Fruit fly (Drosophila melanogaster) whole organism, embryonic: Measurements from ENCODE around the gene gammaCOP.

Source experiments
- B-H1 ChIP-seq: fragments of 200-800 bp; sonication (Bioruptor generic); IDR thresholded peaks from 3 replicates; pipeline ENCODE4 v1.3.6; 2022; ENCODE audit warnings: missing biosample characterization, missing genetic modification characterization
- CG10267 ChIP-seq: fragments of 200-800 bp; sonication (Bioruptor generic); optimal IDR thresholded peaks from 2 replicates; lab custom pipeline; 2018; ENCODE audit warnings: missing biosample characterization, mild to moderate bottlenecking, missing genetic modification characterization, moderate library complexity
- CG10321 ChIP-seq: fragments of 200-800 bp; sonication (Bioruptor generic); IDR thresholded peaks from 2 replicates; pipeline ENCODE4 v1.3.6; 2022; ENCODE audit warnings: missing biosample characterization, missing genetic modification characterization
- CG10431 ChIP-seq: fragments of 200-800 bp; sonication (Bioruptor generic); optimal IDR thresholded peaks from 3 replicates; lab custom pipeline; 2018; ENCODE audit warnings: missing biosample characterization, mild to moderate bottlenecking, missing genetic modification characterization
- CG13287 ChIP-seq: fragments of 200-800 bp; sonication (Bioruptor generic); IDR thresholded peaks from 2 replicates; pipeline ENCODE4 v1.3.6; 2022; ENCODE audit warnings: missing biosample characterization, missing genetic modification characterization; ENCODE audit not compliant: partially characterized antibody
- CG13894 ChIP-seq: fragments of 200-800 bp; sonication (Bioruptor generic); optimal IDR thresholded peaks from 3 replicates; lab custom pipeline; 2018; ENCODE audit warnings: missing biosample characterization, mild to moderate bottlenecking, missing genetic modification characterization, moderate library complexity
- CG15601 ChIP-seq: fragments of 200-800 bp; sonication (Bioruptor generic); optimal IDR thresholded peaks from 3 replicates; lab custom pipeline; 2019; ENCODE audit warnings: missing biosample characterization, mild to moderate bottlenecking, missing genetic modification characterization, moderate library complexity
- CG1602 ChIP-seq: fragments of 200-800 bp; sonication (Bioruptor generic); optimal IDR thresholded peaks from 3 replicates; lab custom pipeline; 2016; ENCODE audit warnings: missing biosample characterization, missing genetic modification characterization
- CG17359 ChIP-seq: fragments of 200-800 bp; sonication (Bioruptor generic); optimal IDR thresholded peaks from 3 replicates; lab custom pipeline; 2018; ENCODE audit warnings: missing biosample characterization, mild to moderate bottlenecking, missing genetic modification characterization, moderate library complexity
- CG17829 ChIP-seq: fragments of 200-800 bp; optimal IDR thresholded peaks from 2 replicates; lab custom pipeline; 2019; ENCODE audit warnings: missing biosample characterization, mild to moderate bottlenecking, missing genetic modification characterization, moderate library complexity
- CG43689 ChIP-seq: fragments of 200-800 bp; sonication (Bioruptor generic); IDR thresholded peaks from 2 replicates; pipeline ENCODE4 v1.3.6; 2022; ENCODE audit warnings: missing biosample characterization, missing genetic modification characterization
- CG5245 ChIP-seq: fragments of 200-800 bp; sonication (Bioruptor generic); optimal IDR thresholded peaks from 3 replicates; lab custom pipeline; 2016; ENCODE audit warnings: missing biosample characterization, missing genetic modification characterization
- CG6791 ChIP-seq: fragments of 200-800 bp; sonication (Bioruptor generic); IDR thresholded peaks from 3 replicates; pipeline ENCODE4 v1.3.6; 2022; ENCODE audit warnings: missing biosample characterization, missing genetic modification characterization; ENCODE audit not compliant: partially characterized antibody
- CG9215 ChIP-seq: fragments of 200-800 bp; sonication (Bioruptor generic); IDR thresholded peaks from 2 replicates; pipeline ENCODE4 v1.3.6; 2022; ENCODE audit warnings: missing biosample characterization, missing genetic modification characterization
- CkIIα-i1 ChIP-seq: fragments of 200-800 bp; sonication (Bioruptor generic); IDR thresholded peaks from 2 replicates; pipeline ENCODE4 v1.3.6; 2022; ENCODE audit warnings: missing biosample characterization, missing genetic modification characterization
- Dfd ChIP-seq, 2 experiments: fragments of >200 bp; optimal IDR thresholded peaks; 2 replicates each; lab custom pipeline; 2017; ENCODE audit warnings: missing biosample characterization in 2 of 2, missing genetic modification characterization in 2 of 2
- Dip2 ChIP-seq: fragments of 200-800 bp; sonication (Bioruptor generic); IDR thresholded peaks from 2 replicates; pipeline ENCODE4 v1.3.6; 2022; ENCODE audit warnings: missing biosample characterization, missing genetic modification characterization
- Drgx ChIP-seq: fragments of 200-800 bp; sonication (Bioruptor generic); IDR thresholded peaks from 2 replicates; pipeline ENCODE4 v1.3.6; 2022; ENCODE audit warnings: missing biosample characterization, missing genetic modification characterization
- Eip74EF ChIP-seq, 2 experiments: fragments of 200-800 bp in 1 of 2; fragments of >200 bp in 1 of 2; sonication (Bioruptor generic) in 1 of 2; optimal IDR thresholded peaks; 2 replicates each; lab custom pipeline; 2017 to 2019; ENCODE audit warnings: missing biosample characterization in 2 of 2, missing genetic modification characterization in 2 of 2, mild to moderate bottlenecking in 1 of 2, moderate library complexity in 1 of 2
- Fer1 ChIP-seq: fragments of 200-800 bp; sonication (Bioruptor generic); optimal IDR thresholded peaks from 2 replicates; lab custom pipeline; 2017; ENCODE audit warnings: missing biosample characterization, mild to moderate bottlenecking, missing genetic modification characterization
- HLH4C ChIP-seq: fragments of 200-800 bp; sonication (Bioruptor generic); IDR thresholded peaks from 3 replicates; pipeline ENCODE4 v1.3.6; 2022; ENCODE audit warnings: missing biosample characterization, missing genetic modification characterization; ENCODE audit not compliant: partially characterized antibody
- HmgZ ChIP-seq: fragments of 200-800 bp; sonication (Bioruptor generic); optimal IDR thresholded peaks from 2 replicates; lab custom pipeline; 2018; ENCODE audit warnings: missing biosample characterization, mild to moderate bottlenecking, missing genetic modification characterization
- Meics ChIP-seq: fragments of 200-800 bp; sonication (Bioruptor generic); optimal IDR thresholded peaks from 2 replicates; lab custom pipeline; 2017; ENCODE audit warnings: missing biosample characterization, mild to moderate bottlenecking, missing genetic modification characterization
- NfI ChIP-seq: fragments of 200-800 bp; sonication (Bioruptor generic); optimal IDR thresholded peaks from 3 replicates; lab custom pipeline; 2018; ENCODE audit warnings: missing biosample characterization, mild to moderate bottlenecking, missing genetic modification characterization, moderate library complexity
- PHDP ChIP-seq: fragments of 200-800 bp; sonication (Bioruptor generic); optimal IDR thresholded peaks from 3 replicates; lab custom pipeline; 2018; ENCODE audit warnings: missing biosample characterization, mild to moderate bottlenecking, missing genetic modification characterization, moderate library complexity
- Scr ChIP-seq: fragments of 200-800 bp; sonication (Bioruptor generic); IDR thresholded peaks from 2 replicates; pipeline ENCODE4 v1.3.6; 2022; ENCODE audit warnings: missing biosample characterization, missing genetic modification characterization; ENCODE audit not compliant: partially characterized antibody
- Usf ChIP-seq: fragments of 200-800 bp; sonication (Bioruptor generic); optimal IDR thresholded peaks from 2 replicates; lab custom pipeline; 2017; ENCODE audit warnings: missing genotype, missing biosample characterization, missing genetic modification characterization
- Vsx1 ChIP-seq: fragments of 200-800 bp; sonication (Bioruptor generic); optimal IDR thresholded peaks from 2 replicates; lab custom pipeline; 2017; ENCODE audit warnings: missing biosample characterization, mild to moderate bottlenecking, missing genetic modification characterization, missing genetic modification reagents
- ato ChIP-seq: fragments of 200-800 bp; sonication (Bioruptor generic); IDR thresholded peaks from 2 replicates; pipeline ENCODE4 v1.3.6; 2022; ENCODE audit warnings: missing biosample characterization, missing genetic modification characterization; ENCODE audit not compliant: partially characterized antibody
- bab2 ChIP-seq: fragments of 200-800 bp; sonication (Bioruptor generic); optimal IDR thresholded peaks from 2 replicates; lab custom pipeline; 2016; ENCODE audit warnings: missing biosample characterization, missing genetic modification characterization
- bowl ChIP-seq: fragments of 200-800 bp; sonication (Bioruptor generic); IDR thresholded peaks from 2 replicates; pipeline ENCODE4 v1.3.6; 2022; ENCODE audit warnings: missing biosample characterization, missing genetic modification characterization
- en ChIP-seq: fragments of 200-800 bp; sonication (Bioruptor generic); optimal IDR thresholded peaks from 2 replicates; lab custom pipeline; 2016; ENCODE audit warnings: missing biosample characterization, missing genetic modification characterization
- eve ChIP-seq, 2 experiments: fragments of >200 bp; optimal IDR thresholded peaks; 2 replicates each; lab custom pipeline; 2017; ENCODE audit warnings: missing biosample characterization in 2 of 2, missing genetic modification characterization in 2 of 2
- eyg ChIP-seq: fragments of 200-800 bp; sonication (Bioruptor generic); optimal IDR thresholded peaks from 3 replicates; lab custom pipeline; 2016; ENCODE audit warnings: missing biosample characterization, missing genetic modification characterization
- gcm2 ChIP-seq: fragments of 200-800 bp; sonication (Bioruptor generic); optimal IDR thresholded peaks from 2 replicates; lab custom pipeline; 2016; ENCODE audit warnings: missing biosample characterization, missing genetic modification characterization
- gro ChIP-seq: fragments of 200-800 bp; sonication (Bioruptor generic); optimal IDR thresholded peaks from 2 replicates; lab custom pipeline; 2016; ENCODE audit warnings: missing biosample characterization, missing genetic modification characterization
- hkb ChIP-seq, 2 experiments: fragments of 200-800 bp in 1 of 2; fragments of >200 bp in 1 of 2; sonication (Bioruptor generic) in 1 of 2; IDR thresholded peaks in 1 of 2; optimal IDR thresholded peaks in 1 of 2; 2 replicates each; pipeline versions ENCODE4 v1.3.6 to Lab custom; 2017 to 2022; ENCODE audit warnings: missing biosample characterization in 1 of 2, missing genetic modification characterization in 1 of 2
- kay ChIP-seq: fragments of 200-800 bp; sonication (Bioruptor generic); optimal IDR thresholded peaks from 2 replicates; lab custom pipeline; 2016; ENCODE audit warnings: missing biosample characterization, missing genetic modification characterization
- oc ChIP-seq: fragments of 200-800 bp; sonication (Bioruptor generic); optimal IDR thresholded peaks from 2 replicates; lab custom pipeline; 2018; ENCODE audit warnings: missing biosample characterization, mild to moderate bottlenecking, missing genetic modification characterization, moderate library complexity
- otp ChIP-seq: fragments of 200-800 bp; sonication (Bioruptor generic); IDR thresholded peaks from 3 replicates; pipeline ENCODE4, ENCODE4 v1.3.6; 2022; ENCODE audit warnings: missing biosample characterization, missing genetic modification characterization
- pfk ChIP-seq: fragments of 200-800 bp; sonication (Bioruptor generic); optimal IDR thresholded peaks from 2 replicates; lab custom pipeline; 2018; ENCODE audit warnings: missing biosample characterization, mild to moderate bottlenecking, missing genetic modification characterization, moderate library complexity
- schlank ChIP-seq: fragments of 200-800 bp; sonication (Bioruptor generic); optimal IDR thresholded peaks from 2 replicates; lab custom pipeline; 2018; ENCODE audit warnings: missing biosample characterization, mild to moderate bottlenecking, missing genetic modification characterization
- slou ChIP-seq: fragments of 200-800 bp; sonication (Bioruptor generic); optimal IDR thresholded peaks from 3 replicates; lab custom pipeline; 2016; ENCODE audit warnings: missing biosample characterization, missing genetic modification characterization
- sr ChIP-seq: fragments of 200-800 bp; sonication (Bioruptor generic); IDR thresholded peaks from 3 replicates; pipeline ENCODE4 v1.3.6; 2022; ENCODE audit warnings: missing biosample characterization, missing genetic modification characterization
- stc ChIP-seq: fragments of 200-800 bp; sonication (Bioruptor generic); IDR thresholded peaks from 2 replicates; pipeline ENCODE4 v1.3.6; 2022; ENCODE audit warnings: missing biosample characterization, missing genetic modification characterization
- tap ChIP-seq: fragments of 200-800 bp; optimal IDR thresholded peaks from 3 replicates; lab custom pipeline; 2019; ENCODE audit warnings: missing biosample characterization, mild to moderate bottlenecking, missing genetic modification characterization, moderate library complexity
- vnd ChIP-seq: fragments of 200-800 bp; sonication (Bioruptor generic); IDR thresholded peaks from 3 replicates; pipeline ENCODE4 v1.3.6; 2022; ENCODE audit warnings: missing biosample characterization, missing genetic modification characterization; ENCODE audit not compliant: partially characterized antibody
- z ChIP-seq: fragments of 200-800 bp; sonication (Bioruptor generic); IDR thresholded peaks from 3 replicates; pipeline ENCODE4 v1.3.6; 2022; ENCODE audit warnings: missing biosample characterization, missing genetic modification characterization
- zfh2 ChIP-seq: fragments of 200-800 bp; sonication (Bioruptor generic); optimal IDR thresholded peaks from 2 replicates; lab custom pipeline; 2016; ENCODE audit warnings: missing biosample characterization, missing genetic modification characterization

The gammaCOP gene

dm6 chr3R:31548766-31549510, 23.0 kb upstream of the gammaCOP start (continued):
- TF ChIP-seq CG6791 (GFP tag; lab: Robert Waterston, UW), result no peak
- no peak for TF ChIP-seq slou
- no peak for TF ChIP-seq bab2 (GFP tag; lab: Kevin White, UChicago)
- TF ChIP-seq Drgx (GFP tag; lab: Robert Waterston, UW), result no peak
- TF ChIP-seq Dip2 (GFP tag; lab: Robert Waterston, UW), result no peak
- no peak for TF ChIP-seq tap
- TF ChIP-seq CG10267, result no peak
- no peak for TF ChIP-seq CG10321 (GFP tag; lab: Robert Waterston, UW)
- TF ChIP-seq stc (GFP tag; lab: Robert Waterston, UW), result no peak
- TF ChIP-seq gro (GFP tag; lab: Kevin White, UChicago), result no peak
- TF ChIP-seq gcm2 (GFP tag; lab: Kevin White, UChicago), result no peak
- TF ChIP-seq CG1602 (GFP tag; lab: Kevin White, UChicago), result no peak
- TF ChIP-seq en (GFP tag; lab: Kevin White, UChicago), result no peak
- TF ChIP-seq eyg (GFP tag; lab: Kevin White, UChicago), result no peak
- no peak for TF ChIP-seq B-H1 (GFP tag; lab: Robert Waterston, UW)
- TF ChIP-seq CG5245 (GFP tag; lab: Kevin White, UChicago), result no peak
- no peak for TF ChIP-seq CG13287 (GFP tag; lab: Robert Waterston, UW)
- no peak for TF ChIP-seq Fer1
- no peak for TF ChIP-seq Eip74EF (GFP tag; optimal IDR thresholded peaks at IDR 0.05; lab: Kevin White, UChicago)
- peak; percentile 52; the same call in 1 of the 3 replicates for TF ChIP-seq otp (GFP tag; lab: Robert Waterston, UW)
- TF ChIP-seq vnd (GFP tag; lab: Robert Waterston, UW), result no peak
- TF ChIP-seq PHDP (tag; lab: Kevin White, UChicago), result peak; percentile 42
- no peak for TF ChIP-seq CG43689 (GFP tag; lab: Robert Waterston, UW)
- no peak for TF ChIP-seq hkb (optimal IDR thresholded peaks at IDR 0.05; lab: Kevin White, UChicago)
- TF ChIP-seq hkb (GFP tag; IDR thresholded peaks at IDR 0.05; lab: Robert Waterston, UW), result peak; percentile 30; the same call in 1 of the 2 replicates
- no peak for TF ChIP-seq sr (GFP tag; lab: Robert Waterston, UW)
- no peak for TF ChIP-seq Vsx1 (GFP tag; lab: Kevin White, UChicago)
- no peak for TF ChIP-seq HmgZ (tag; lab: Kevin White, UChicago)
- TF ChIP-seq bowl (GFP tag; lab: Robert Waterston, UW), result no peak
- no peak for TF ChIP-seq CG17359
- TF ChIP-seq pfk (GFP tag; lab: Kevin White, UChicago), result no peak
- no peak for TF ChIP-seq HLH4C
- no peak for TF ChIP-seq schlank (tag; lab: Kevin White, UChicago)
- no peak for TF ChIP-seq NfI (GFP tag; lab: Kevin White, UChicago)
- no peak for TF ChIP-seq CG9215
- peak; percentile 53 for TF ChIP-seq CG15601 (tag; lab: Kevin White, UChicago)
- no peak for TF ChIP-seq oc (tag; lab: Kevin White, UChicago)
- TF ChIP-seq kay (GFP tag; lab: Kevin White, UChicago), result no peak
- no peak for TF ChIP-seq ato (GFP tag; lab: Robert Waterston, UW)
- no peak for TF ChIP-seq Scr (GFP tag; lab: Robert Waterston, UW)
- no peak for TF ChIP-seq eve (GFP tag; optimal IDR thresholded peaks at IDR 0.05; lab: Kevin White, UChicago)
- no peak for TF ChIP-seq z (GFP tag; lab: Robert Waterston, UW)
- no peak for TF ChIP-seq Usf (GFP tag; lab: Kevin White, UChicago)
- no peak for TF ChIP-seq Meics (GFP tag; lab: Kevin White, UChicago)
- TF ChIP-seq CG17829 (tag; lab: Kevin White, UChicago), result no peak
- no peak for TF ChIP-seq CG10431
- no peak for TF ChIP-seq zfh2 (GFP tag; lab: Kevin White, UChicago)
- TF ChIP-seq Dfd (GFP tag; optimal IDR thresholded peaks at IDR 0.05; lab: Kevin White, UChicago), result no peak
- no peak for TF ChIP-seq CG13894 (tag; lab: Kevin White, UChicago)
- TF ChIP-seq CkIIα-i1, result no peak
